Fruit fly (Drosophila melanogaster): ENCODE results near the gene Cpr67Fa2.

Gene Cpr67Fa2

DNA sequence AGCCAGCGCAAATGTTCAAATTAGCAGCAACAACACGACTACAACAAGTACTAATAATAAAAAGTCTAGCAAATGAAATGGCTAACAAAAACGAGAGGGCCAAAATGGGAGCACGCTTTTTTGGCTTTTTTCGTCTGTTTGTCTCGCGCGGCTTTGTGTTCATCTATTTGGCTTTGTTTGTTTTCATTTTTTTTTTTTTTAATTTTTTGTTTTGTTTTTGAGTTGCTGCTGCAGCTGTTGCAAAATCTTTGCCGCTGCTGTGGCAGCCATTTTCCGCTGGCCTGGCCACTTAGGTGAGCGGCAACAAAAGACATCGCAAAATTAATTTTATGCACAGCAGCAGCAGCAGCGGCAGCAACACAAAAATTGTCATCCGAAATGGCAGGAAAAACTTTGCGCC, 46.6 kb downstream of the Cpr67Fa2 start:
- no peak for TF ChIP-seq pan (optimal IDR thresholded peaks at IDR 0.05)
- no peak for TF ChIP-seq psq (optimal IDR thresholded peaks at IDR 0.05)
- no peak for TF ChIP-seq CG8478 (optimal IDR thresholded peaks at IDR 0.05)
- TF ChIP-seq usp (GFP tag; optimal IDR thresholded peaks at IDR 0.05) = no peak
- no peak for TF ChIP-seq Dll (optimal IDR thresholded peaks at IDR 0.05)
- TF ChIP-seq EcR (GFP tag; optimal IDR thresholded peaks at IDR 0.05) = no peak

DNA sequence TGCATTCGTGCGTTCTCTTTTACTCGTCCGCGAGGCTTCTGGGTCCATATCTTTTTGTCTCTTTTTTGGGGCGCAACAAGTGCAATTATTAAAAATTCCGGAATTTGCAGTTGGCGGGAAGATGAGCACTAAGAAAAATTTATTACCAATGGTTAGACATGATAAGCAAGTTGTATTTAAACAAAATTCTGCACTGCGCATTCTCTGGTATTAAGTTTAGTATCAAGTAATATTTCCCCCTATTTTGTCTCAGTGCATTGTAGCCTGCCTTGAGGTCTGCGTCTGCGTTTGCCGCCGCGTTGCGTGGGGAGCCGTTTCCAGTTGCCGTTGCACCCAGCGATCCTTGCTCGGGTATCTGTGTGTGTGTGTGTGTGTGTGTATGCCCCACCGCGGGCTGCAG, 48.8 kb downstream of the Cpr67Fa2 start:
- no peak for TF ChIP-seq EcR (GFP tag; optimal IDR thresholded peaks at IDR 0.05)
- TF ChIP-seq usp (GFP tag; optimal IDR thresholded peaks at IDR 0.05) = no peak
- no peak for TF ChIP-seq Dll (optimal IDR thresholded peaks at IDR 0.05)
- TF ChIP-seq pan (optimal IDR thresholded peaks at IDR 0.05) = no peak
- no peak for TF ChIP-seq CG8478 (optimal IDR thresholded peaks at IDR 0.05)
- TF ChIP-seq psq (optimal IDR thresholded peaks at IDR 0.05) = no peak
